Worm (Caenorhabditis elegans) whole organism, L4 larva: ENCODE measurements around the gene ZC266.1.

ENCODE experiments used
- D1046.2 ChIP-seq: fragments of 200-800 bp; sonication (Bioruptor generic); IDR thresholded peaks from 2 replicates; pipeline ENCODE4 v1.3.6; 2022; ENCODE audit warnings: missing genetic modification characterization, missing compliant biosample characterization
- F10B5.3 ChIP-seq: sonication (generic microtip); optimal IDR thresholded peaks from 2 replicates; lab custom pipeline; 2016; ENCODE audit warnings: mild to moderate bottlenecking, missing genetic modification characterization, missing compliant biosample characterization
- F44E2.7 ChIP-seq: fragments of 200-800 bp; sonication (Bioruptor generic); IDR thresholded peaks from 2 replicates; pipeline ENCODE4 v2.1.2; 2022; ENCODE audit warnings: missing genetic modification characterization, missing compliant biosample characterization
- T26A8.4 ChIP-seq: fragments of 200-800 bp; sonication (Bioruptor generic); IDR thresholded peaks from 2 replicates; pipeline ENCODE4 v1.3.6; 2022; ENCODE audit warnings: missing genetic modification characterization, missing compliant biosample characterization
- Y48G9A.11 ChIP-seq: fragments of 200-800 bp; sonication (Bioruptor generic); IDR thresholded peaks from 2 replicates; pipeline ENCODE4 v1.3.6; 2022; ENCODE audit warnings: missing genetic modification reagents, missing genetic modification characterization, missing compliant biosample characterization
- aha-1 ChIP-seq: fragments of 150-350 bp; peaks from one replicate; lab custom pipeline; 2014; ENCODE audit warnings: missing biosample characterization, missing genetic modification characterization
- arid-1 ChIP-seq: fragments of 200-800 bp; sonication (Bioruptor generic); conservative IDR thresholded peaks from 2 replicates; pipeline ENCODE4 v1.3.6; 2022; ENCODE audit warnings: missing genetic modification reagents, missing genetic modification characterization, missing compliant biosample characterization
- daf-12 ChIP-seq: fragments of 150-350 bp; optimal IDR thresholded peaks from 2 replicates; lab custom pipeline; 2014; ENCODE audit warnings: missing biosample characterization, missing genetic modification reagents, missing genetic modification characterization
- daf-19 ChIP-seq: fragments of 200-800 bp; sonication (Bioruptor generic); conservative IDR thresholded peaks from 2 replicates; pipeline ENCODE4 v1.3.6; 2022; ENCODE audit warnings: missing genetic modification characterization, missing compliant biosample characterization
- dmd-6 ChIP-seq: fragments of 200-800 bp; sonication (Bioruptor generic); IDR thresholded peaks from 2 replicates; pipeline ENCODE4 v1.3.6; 2022; ENCODE audit warnings: missing genetic modification reagents, missing genetic modification characterization, missing compliant biosample characterization
- dmd-9 ChIP-seq: fragments of 200-800 bp; sonication (Bioruptor generic); IDR thresholded peaks from 2 replicates; pipeline ENCODE4 v1.3.6; 2022; ENCODE audit warnings: missing genetic modification reagents, missing genetic modification characterization, missing compliant biosample characterization
- dpl-1 ChIP-seq: fragments of 150-350 bp; optimal IDR thresholded peaks from 2 replicates; lab custom pipeline; 2014; ENCODE audit warnings: missing biosample characterization, missing genetic modification reagents, missing genetic modification characterization
- duxl-1 ChIP-seq: sonication (generic microtip); optimal IDR thresholded peaks from 2 replicates; lab custom pipeline; 2016; ENCODE audit warnings: mild to moderate bottlenecking, missing genetic modification characterization, moderate library complexity, missing compliant biosample characterization; ENCODE audit not compliant: poor library complexity
- egl-27 ChIP-seq: sonication (generic microtip); optimal IDR thresholded peaks from 3 replicates; lab custom pipeline; 2017; ENCODE audit warnings: missing biosample characterization, missing genetic modification reagents, missing genetic modification characterization
- fkh-10 ChIP-seq: fragments of 150-350 bp; optimal IDR thresholded peaks from 2 replicates; lab custom pipeline; 2014; ENCODE audit warnings: missing biosample characterization, missing genetic modification reagents, missing genetic modification characterization
- hlh-11 ChIP-seq: fragments of 200-800 bp; sonication (Bioruptor generic); optimal IDR thresholded peaks from 2 replicates; lab custom pipeline; 2018; ENCODE audit warnings: mild to moderate bottlenecking, missing genetic modification characterization, missing compliant biosample characterization
- hlh-30 ChIP-seq: sonication (generic microtip); optimal IDR thresholded peaks from 2 replicates; lab custom pipeline; 2017; ENCODE audit warnings: antibody characterized with exemption, mild to moderate bottlenecking, missing genetic modification characterization, missing compliant biosample characterization; ENCODE audit not compliant: insufficient read depth
- hmg-1.1 ChIP-seq: fragments of 200-800 bp; sonication (Bioruptor generic); IDR thresholded peaks from 2 replicates; pipeline ENCODE4 v1.3.6; 2022; ENCODE audit warnings: missing genetic modification reagents, missing genetic modification characterization, missing compliant biosample characterization
- jun-1 ChIP-seq: fragments of 150-350 bp; optimal IDR thresholded peaks from 2 replicates; lab custom pipeline; 2014; ENCODE audit warnings: missing biosample characterization, missing genetic modification reagents, missing genetic modification characterization
- lin-1 ChIP-seq: fragments of 200-800 bp; sonication (Bioruptor generic); IDR thresholded peaks from 2 replicates; pipeline ENCODE4 v1.3.6; 2022; ENCODE audit warnings: missing genetic modification reagents, missing genetic modification characterization, missing compliant biosample characterization
- lin-15B ChIP-seq: fragments of 150-350 bp; sonication (generic microtip); optimal IDR thresholded peaks from 3 replicates; lab custom pipeline; 2014; ENCODE audit warnings: missing biosample characterization, missing genetic modification characterization
- lin-29 ChIP-seq: fragments of 200-800 bp; sonication (Bioruptor generic); IDR thresholded peaks from 2 replicates; pipeline ENCODE4 v1.3.6; 2022; ENCODE audit warnings: missing genetic modification reagents, missing genetic modification characterization, missing compliant biosample characterization
- lin-38 ChIP-seq: fragments of 200-800 bp; sonication (Bioruptor generic); IDR thresholded peaks from 2 replicates; pipeline ENCODE4 v1.3.6; 2022; ENCODE audit warnings: missing genetic modification reagents, missing genetic modification characterization, missing compliant biosample characterization
- lsy-2 ChIP-seq, 2 experiments: fragments of 150-350 bp in 1 of 2; sonication (generic microtip) in 1 of 2; optimal IDR thresholded peaks; 2 replicates each; lab custom pipeline; 2014 to 2017; ENCODE audit warnings: missing biosample characterization in 2 of 2, missing genetic modification characterization in 2 of 2
- mdl-1 ChIP-seq, 2 experiments: fragments of 150-350 bp in 1 of 2; sonication (generic microtip) in 1 of 2; optimal IDR thresholded peaks; 2 replicates each; lab custom pipeline; 2014 to 2017; ENCODE audit warnings: missing biosample characterization in 2 of 2, missing genetic modification characterization in 2 of 2
- mep-1 ChIP-seq: fragments of 150-350 bp; sonication (generic microtip); optimal IDR thresholded peaks from 3 replicates; lab custom pipeline; 2014; ENCODE audit warnings: missing biosample characterization, missing genetic modification characterization
- mes-2 ChIP-seq: sonication (generic microtip); optimal IDR thresholded peaks from 2 replicates; lab custom pipeline; 2016; ENCODE audit warnings: missing genotype, mild to moderate bottlenecking, missing genetic modification characterization, missing compliant biosample characterization; ENCODE audit not compliant: poor library complexity, severe bottlenecking
- mxl-3 ChIP-seq: fragments of 200-800 bp; sonication (Bioruptor generic); optimal IDR thresholded peaks from 2 replicates; lab custom pipeline; 2018; ENCODE audit warnings: mild to moderate bottlenecking, missing genetic modification characterization, missing compliant biosample characterization
- nhr-237 ChIP-seq: sonication (generic microtip); optimal IDR thresholded peaks from 2 replicates; lab custom pipeline; 2017; ENCODE audit warnings: missing biosample characterization, missing genetic modification characterization
- nhr-28 ChIP-seq: fragments of 150-350 bp; optimal IDR thresholded peaks from 2 replicates; lab custom pipeline; 2014; ENCODE audit warnings: missing biosample characterization, missing genetic modification characterization
- nhr-41 ChIP-seq: fragments of 200-800 bp; sonication (Bioruptor generic); IDR thresholded peaks from 2 replicates; pipeline ENCODE4 v1.3.6; 2022; ENCODE audit warnings: missing genetic modification reagents, missing genetic modification characterization, missing compliant biosample characterization
- nhr-48 ChIP-seq: sonication (generic microtip); optimal IDR thresholded peaks from 2 replicates; lab custom pipeline; 2016; ENCODE audit warnings: mild to moderate bottlenecking, missing genetic modification characterization, missing compliant biosample characterization
- nhr-6 ChIP-seq: fragments of 150-350 bp; optimal IDR thresholded peaks from 2 replicates; lab custom pipeline; 2014; ENCODE audit warnings: missing biosample characterization, missing genetic modification characterization
- nhr-77 ChIP-seq: fragments of 150-350 bp; optimal IDR thresholded peaks from 2 replicates; lab custom pipeline; 2014; ENCODE audit warnings: missing biosample characterization, missing genetic modification characterization
- pha-4 ChIP-seq, 2 experiments: fragments of 150-350 bp in 1 of 2; fragments of 200-800 bp in 1 of 2; sonication (Bioruptor generic) in 1 of 2; IDR thresholded peaks in 1 of 2; optimal IDR thresholded peaks in 1 of 2; 2 replicates each; pipeline versions ENCODE4 v1.3.6 to Lab custom; 2014 to 2022; ENCODE audit warnings: missing genetic modification characterization in 2 of 2, missing genetic modification reagents in 2 of 2, missing biosample characterization in 1 of 2, missing compliant biosample characterization in 1 of 2
- php-3 ChIP-seq: fragments of 200-800 bp; sonication (Bioruptor generic); IDR thresholded peaks from 2 replicates; pipeline ENCODE4 v1.3.6; 2022; ENCODE audit warnings: missing genetic modification reagents, missing genetic modification characterization, missing compliant biosample characterization
- rbr-2 ChIP-seq: sonication (generic microtip); optimal IDR thresholded peaks from 2 replicates; lab custom pipeline; 2016; ENCODE audit warnings: missing genotype, missing genetic modification characterization, missing compliant biosample characterization
- skn-1 ChIP-seq: fragments of 150-350 bp; optimal IDR thresholded peaks from 2 replicates; lab custom pipeline; 2014; ENCODE audit warnings: missing biosample characterization, missing genetic modification characterization
- snpc-4 ChIP-seq: fragments of 150-350 bp; optimal IDR thresholded peaks from 2 replicates; lab custom pipeline; 2014; ENCODE audit warnings: missing biosample characterization, missing genetic modification characterization
- tra-1 ChIP-seq: fragments of 200-800 bp; sonication (Bioruptor generic); IDR thresholded peaks from 2 replicates; pipeline ENCODE4 v1.3.6; 2022; ENCODE audit warnings: missing genetic modification reagents, missing genetic modification characterization, missing compliant biosample characterization
- unc-62 ChIP-seq, 3 experiments: fragments of 150-350 bp in 1 of 3; sonication (generic microtip); optimal IDR thresholded peaks in 2 of 3; peaks in 1 of 3; 1 replicate in 1 of 3; 2 replicates in 2 of 3; lab custom pipeline; 2014 to 2017; ENCODE audit warnings: missing biosample characterization in 3 of 3, missing genetic modification characterization in 3 of 3, missing genetic modification reagents in 3 of 3, missing genotype in 1 of 3
- zip-11 ChIP-seq: fragments of 200-800 bp; sonication (Bioruptor generic); IDR thresholded peaks from 2 replicates; pipeline ENCODE4 v1.3.6; 2022; ENCODE audit warnings: missing genetic modification characterization, missing compliant biosample characterization
- ztf-7 ChIP-seq: fragments of 150-350 bp; optimal IDR thresholded peaks from 2 replicates; lab custom pipeline; 2014; ENCODE audit warnings: missing biosample characterization, missing genetic modification characterization

ZC266.1 gene

DNA sequence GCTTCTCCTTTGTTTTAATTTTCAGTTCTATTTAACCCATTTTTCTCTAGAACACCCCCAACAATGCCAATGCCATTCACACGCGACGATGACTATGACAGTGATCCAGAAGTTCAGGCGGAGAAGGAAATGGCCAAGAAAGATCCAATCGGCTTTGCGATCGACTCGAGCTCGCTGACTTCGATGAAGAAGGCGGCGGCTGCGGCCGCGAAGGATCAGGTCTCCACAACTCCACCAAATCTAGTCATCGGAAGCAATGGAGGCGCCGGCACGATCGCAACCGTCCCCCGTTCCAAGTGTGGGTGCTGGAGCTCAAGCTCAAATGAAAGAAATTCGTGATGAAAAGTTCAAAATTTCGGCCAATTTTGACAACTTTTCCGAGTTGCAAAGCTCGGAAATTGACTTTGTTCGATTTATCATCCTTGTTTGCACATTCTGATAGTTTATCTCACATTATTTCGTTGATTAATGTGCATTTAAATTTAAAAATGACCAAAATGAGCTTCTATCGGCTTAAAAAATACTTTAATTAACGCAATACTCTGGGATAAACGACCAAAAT lies 12.1 kb downstream of the ZC266.1 start, which contains the start of gene K03B4.2 (continued):
- no peak for TF ChIP-seq daf-12 (tag; lab: Kevin White, UChicago)
- TF ChIP-seq lin-29 (GFP tag; lab: Robert Waterston, UW): no peak
- TF ChIP-seq skn-1: no peak
- TF ChIP-seq fkh-10 (GFP tag; lab: Kevin White, UChicago): no peak
- no peak for TF ChIP-seq hlh-11 (tag; lab: Kevin White, UChicago)
- TF ChIP-seq ztf-7: no peak
- peak; percentile 66; the same call in 1 of the 2 replicates for TF ChIP-seq Y48G9A.11 (GFP tag; lab: Robert Waterston, UW)
- no peak for TF ChIP-seq zip-11 (GFP tag; lab: Robert Waterston, UW)
- 0 out of 2 replicates have a peak, but pooled peaks have one; percentile 21 for TF ChIP-seq T26A8.4
- TF ChIP-seq D1046.2 (GFP tag; lab: Robert Waterston, UW): 0 out of 2 replicates have a peak, but pooled peaks have one; percentile 48
- TF ChIP-seq aha-1 (tag; lab: Kevin White, UChicago): peak; percentile 94
- TF ChIP-seq, all 104 proteins: peak for 10

DNA sequence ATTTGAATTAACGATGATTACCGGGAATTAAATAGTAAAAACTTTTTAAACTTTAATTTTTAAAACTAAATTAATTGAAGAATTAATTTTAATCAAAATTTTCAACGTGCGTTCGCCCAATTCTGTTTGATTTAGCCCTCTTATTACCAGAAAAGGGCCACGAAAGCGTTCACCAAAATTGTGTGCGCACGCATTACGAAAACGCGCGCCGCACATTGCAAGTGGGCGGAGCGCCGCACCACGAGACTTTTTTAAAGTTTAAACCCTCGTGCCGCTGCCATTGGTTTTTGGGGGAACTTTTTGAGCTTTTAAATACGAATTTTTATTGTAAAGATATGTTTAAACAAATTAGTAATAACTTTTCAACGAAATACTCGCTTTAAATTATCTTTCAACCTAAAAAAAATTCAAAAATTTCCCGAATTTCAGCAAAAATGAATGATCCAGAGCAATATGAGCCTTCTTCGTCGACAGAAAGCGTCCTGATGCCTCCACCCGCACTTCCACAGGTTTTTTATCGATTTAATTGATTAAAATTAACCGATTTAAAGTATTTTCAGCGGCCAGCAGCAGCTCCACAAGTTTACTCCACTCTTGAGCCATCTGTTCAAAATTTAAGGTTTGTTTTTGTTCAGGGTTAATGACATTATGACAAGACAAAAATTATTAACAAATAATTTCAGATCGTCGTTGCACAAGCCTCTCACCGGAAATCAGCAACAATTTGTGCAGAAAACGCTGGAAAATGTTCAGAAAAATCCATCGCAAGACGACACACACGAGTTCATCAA lies 13.2 kb downstream of the ZC266.1 start, which contains the start of gene taf-10:
TSS of gene taf-10 (plus strand) at position 424 of the 791 bp plus-strand sequence.
- TF ChIP-seq mep-1 (tag; lab: Kevin White, UChicago) (peak; percentile 40), lsy-2 (tag; optimal IDR thresholded peaks at IDR 0.05; lab: Kevin White, UChicago) (peak in 1 of 2 experiments; percentile 60), rbr-2 (peak; percentile 37), nhr-6 (tag; lab: Kevin White, UChicago) (peak; percentile 33), lin-38 (GFP tag; lab: Robert Waterston, UW) (peak; percentile 44), dpl-1 (GFP tag; lab: Kevin White, UChicago) (peak; percentile 36), hlh-11 (tag; lab: Kevin White, UChicago) (peak; percentile 41), T26A8.4 (no peak), hlh-30 (tag; lab: Kevin White, UChicago) (peak; percentile 98), mxl-3 (GFP tag; lab: Kevin White, UChicago) (peak; percentile 25), nhr-48 (no peak), dmd-9 (GFP tag; lab: Robert Waterston, UW) (no peak), pha-4 (GFP tag; IDR thresholded peaks at IDR 0.05; lab: Robert Waterston, UW) (peak; percentile 11; the same call in 1 of the 2 replicates), pha-4 (tag; optimal IDR thresholded peaks at IDR 0.05; lab: Kevin White, UChicago) (no peak), F10B5.3 (tag; lab: Kevin White, UChicago) (no peak), duxl-1 (peak; percentile 2), mes-2 (tag; lab: Kevin White, UChicago) (peak; percentile 81), mdl-1 (tag; optimal IDR thresholded peaks at IDR 0.05; lab: Kevin White, UChicago) (peak; percentile 75 to 88), dmd-6 (GFP tag; lab: Robert Waterston, UW) (peak; percentile 24; the same call in 1 of the 2 replicates), skn-1 (no peak), hmg-1.1 (GFP tag; lab: Robert Waterston, UW) (peak; percentile 68; the same call in 1 of the 2 replicates)

DNA sequence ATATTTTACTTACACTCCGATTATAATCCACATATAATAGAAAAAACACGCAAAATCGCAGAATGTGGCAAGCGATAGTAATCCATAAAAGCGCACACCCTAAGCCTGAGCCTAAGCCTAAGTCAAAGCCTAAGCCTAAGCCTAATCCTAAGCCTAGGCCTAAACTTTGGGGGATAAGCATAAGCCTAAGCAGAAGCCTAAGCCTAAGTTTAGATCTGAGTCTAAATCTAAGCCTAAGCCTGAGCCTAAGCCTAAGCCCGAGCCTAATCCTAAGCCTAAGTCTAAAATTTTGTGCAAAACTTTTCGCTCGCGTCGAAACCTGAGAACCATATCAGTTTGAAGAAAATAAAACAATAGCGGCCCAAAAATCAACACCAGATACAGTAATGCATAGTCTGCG lies 16.0 kb downstream of the ZC266.1 start:
- TF ChIP-seq nhr-237 (no peak), unc-62 (GFP tag; optimal IDR thresholded peaks at IDR 0.05 in 1 of 2; lab: Kevin White, UChicago) (peak in 1 of 2 experiments; percentile 7), unc-62 (tag; optimal IDR thresholded peaks at IDR 0.05; lab: Kevin White, UChicago) (no peak)
- TF ChIP-seq, all 104 proteins: peak for 1

DNA sequence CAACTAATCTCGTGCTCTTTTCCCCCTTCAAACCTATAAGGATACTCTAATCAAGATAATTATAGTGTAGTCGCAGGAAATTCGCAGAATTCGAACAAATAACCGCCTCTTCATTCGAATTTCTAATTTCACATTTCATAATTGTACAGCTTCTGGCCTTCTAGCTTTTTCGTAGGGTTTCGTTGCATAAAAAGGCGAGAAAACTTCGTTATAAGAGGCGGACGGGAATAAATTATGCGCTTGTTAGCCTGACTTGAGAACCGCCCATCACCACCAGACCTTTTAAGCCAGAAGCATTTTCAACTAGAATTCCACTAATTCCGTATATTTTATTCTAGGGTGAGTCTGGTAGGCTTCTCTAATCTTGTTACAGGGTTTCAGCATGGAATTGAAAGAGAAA lies 18.4 kb downstream of the ZC266.1 start, which contains the start of gene K03B4.4:
TSS of gene K03B4.4 (plus strand) at position 301 of the 400 bp plus-strand sequence.
- no peak for TF ChIP-seq jun-1 (tag; lab: Kevin White, UChicago)
- TF ChIP-seq tra-1 (GFP tag; lab: Robert Waterston, UW): no peak
- TF ChIP-seq arid-1 (GFP tag; lab: Robert Waterston, UW): no peak
- TF ChIP-seq nhr-28 (tag; lab: Kevin White, UChicago): no peak
- TF ChIP-seq snpc-4: no peak
- TF ChIP-seq php-3 (GFP tag; lab: Robert Waterston, UW): no peak
- TF ChIP-seq egl-27 (tag; lab: Kevin White, UChicago): no peak
- no peak for TF ChIP-seq daf-19 (GFP tag; lab: Robert Waterston, UW)
- no peak for TF ChIP-seq dmd-6 (GFP tag; lab: Robert Waterston, UW)
- no peak for TF ChIP-seq F44E2.7 (GFP tag; lab: Robert Waterston, UW)
- no peak for TF ChIP-seq daf-12 (tag; lab: Kevin White, UChicago)
- TF ChIP-seq lin-15B (tag; lab: Kevin White, UChicago): no peak
- no peak for TF ChIP-seq nhr-41
- TF ChIP-seq nhr-77: no peak
- no peak for TF ChIP-seq lin-1
- no peak for TF ChIP-seq aha-1 (tag; lab: Kevin White, UChicago)
- no peak for TF ChIP-seq Y48G9A.11 (GFP tag; lab: Robert Waterston, UW)
- TF ChIP-seq dmd-9 (GFP tag; lab: Robert Waterston, UW): no peak
